Fruit fly (Drosophila melanogaster) whole organism, embryonic: Measurements from ENCODE around the gene Desat1.

Experiments
- Atf3 ChIP-seq: fragments of 200-800 bp; sonication (Bioruptor generic); optimal IDR thresholded peaks from 3 replicates; lab custom pipeline; 2016; ENCODE audit warnings: missing biosample characterization, missing genetic modification characterization
- CG1024 ChIP-seq: fragments of 200-800 bp; sonication (Bioruptor generic); IDR thresholded peaks from 2 replicates; pipeline ENCODE4 v1.3.6; 2022; ENCODE audit warnings: missing biosample characterization, missing genetic modification characterization
- CG10274 ChIP-seq: fragments of 200-800 bp; sonication (Bioruptor generic); optimal IDR thresholded peaks from 3 replicates; lab custom pipeline; 2017; ENCODE audit warnings: missing biosample characterization, mild to moderate bottlenecking, missing genetic modification characterization
- CG10321 ChIP-seq: fragments of 200-800 bp; sonication (Bioruptor generic); IDR thresholded peaks from 2 replicates; pipeline ENCODE4 v1.3.6; 2022; ENCODE audit warnings: missing biosample characterization, missing genetic modification characterization
- CG10462 ChIP-seq: fragments of 200-800 bp; sonication (Bioruptor generic); optimal IDR thresholded peaks from 2 replicates; lab custom pipeline; 2016; ENCODE audit warnings: missing biosample characterization, missing genetic modification characterization
- CG12071 ChIP-seq: fragments of 200-800 bp; sonication (Bioruptor generic); optimal IDR thresholded peaks from 3 replicates; lab custom pipeline; 2018; ENCODE audit warnings: missing biosample characterization, mild to moderate bottlenecking, missing genetic modification characterization
- CG12104 ChIP-seq: fragments of 200-800 bp; sonication (Bioruptor generic); optimal IDR thresholded peaks from 3 replicates; lab custom pipeline; 2016; ENCODE audit warnings: missing biosample characterization, missing genetic modification characterization
- CG12391 ChIP-seq: fragments of 200-800 bp; sonication (Bioruptor generic); optimal IDR thresholded peaks from 3 replicates; lab custom pipeline; 2018; ENCODE audit warnings: missing biosample characterization, mild to moderate bottlenecking, missing genetic modification characterization, moderate library complexity
- CG12659 ChIP-seq: fragments of 200-800 bp; sonication (Bioruptor generic); optimal IDR thresholded peaks from 3 replicates; lab custom pipeline; 2017; ENCODE audit warnings: mild to moderate bottlenecking, missing biosample characterization, missing genetic modification reagents, missing genetic modification characterization
- CG13287 ChIP-seq: fragments of 200-800 bp; sonication (Bioruptor generic); IDR thresholded peaks from 2 replicates; pipeline ENCODE4 v1.3.6; 2022; ENCODE audit warnings: missing biosample characterization, missing genetic modification characterization; ENCODE audit not compliant: partially characterized antibody
- CG15479 ChIP-seq: fragments of 200-800 bp; sonication (Bioruptor generic); optimal IDR thresholded peaks from 3 replicates; lab custom pipeline; 2019; ENCODE audit warnings: missing biosample characterization, mild to moderate bottlenecking, missing genetic modification characterization, moderate library complexity
- CG1832 ChIP-seq: fragments of 200-800 bp; sonication (Bioruptor generic); optimal IDR thresholded peaks from 2 replicates; lab custom pipeline; 2017; ENCODE audit warnings: missing biosample characterization, mild to moderate bottlenecking, missing genetic modification characterization, inconsistent platforms
- CG18599 ChIP-seq: fragments of 200-800 bp; sonication (Bioruptor generic); optimal IDR thresholded peaks from 3 replicates; lab custom pipeline; 2017; ENCODE audit warnings: missing biosample characterization, missing genetic modification characterization, mild to moderate bottlenecking, moderate library complexity, missing genetic modification reagents
- CG18764 ChIP-seq: fragments of 200-800 bp; sonication (Bioruptor generic); optimal IDR thresholded peaks from 3 replicates; lab custom pipeline; 2016; ENCODE audit warnings: missing biosample characterization, missing genetic modification characterization
- CG2889 ChIP-seq: fragments of 200-800 bp; sonication (Bioruptor generic); IDR thresholded peaks from 3 replicates; pipeline ENCODE4 v1.3.6; 2022; ENCODE audit warnings: missing biosample characterization, missing genetic modification characterization
- CG30403 ChIP-seq: fragments of 200-800 bp; sonication (Bioruptor generic); optimal IDR thresholded peaks from 3 replicates; lab custom pipeline; 2016; ENCODE audit warnings: missing biosample characterization, missing genetic modification characterization
- CG3838 ChIP-seq: fragments of 200-800 bp; sonication (Bioruptor generic); optimal IDR thresholded peaks from 3 replicates; lab custom pipeline; 2016; ENCODE audit warnings: missing biosample characterization, missing genetic modification characterization
- CG3847 ChIP-seq: fragments of 200-800 bp; sonication (Bioruptor generic); IDR thresholded peaks from 2 replicates; pipeline ENCODE4 v1.3.6; 2022; ENCODE audit warnings: missing biosample characterization, missing genetic modification characterization
- CG5245 ChIP-seq: fragments of 200-800 bp; sonication (Bioruptor generic); optimal IDR thresholded peaks from 3 replicates; lab custom pipeline; 2016; ENCODE audit warnings: missing biosample characterization, missing genetic modification characterization
- CG6791 ChIP-seq: fragments of 200-800 bp; sonication (Bioruptor generic); IDR thresholded peaks from 3 replicates; pipeline ENCODE4 v1.3.6; 2022; ENCODE audit warnings: missing biosample characterization, missing genetic modification characterization; ENCODE audit not compliant: partially characterized antibody
- CG8478 ChIP-seq: fragments of >200 bp; optimal IDR thresholded peaks from 2 replicates; lab custom pipeline; 2018
- Dip2 ChIP-seq: fragments of 200-800 bp; sonication (Bioruptor generic); IDR thresholded peaks from 2 replicates; pipeline ENCODE4 v1.3.6; 2022; ENCODE audit warnings: missing biosample characterization, missing genetic modification characterization
- E2f2 ChIP-seq: fragments of 200-800 bp; sonication (Bioruptor generic); IDR thresholded peaks from 2 replicates; pipeline ENCODE4 v1.3.6; 2022; ENCODE audit warnings: missing biosample characterization, missing genetic modification characterization
- H2.0 ChIP-seq: fragments of 200-800 bp; sonication (Bioruptor generic); IDR thresholded peaks from 2 replicates; pipeline ENCODE4 v1.3.6; 2022; ENCODE audit warnings: missing biosample characterization, missing genetic modification characterization
- HLH54F ChIP-seq: fragments of 200-800 bp; sonication (Bioruptor generic); optimal IDR thresholded peaks from 3 replicates; lab custom pipeline; 2016; ENCODE audit warnings: missing biosample characterization, missing genetic modification characterization
- Hsf ChIP-seq: fragments of 200-800 bp; sonication (Bioruptor generic); optimal IDR thresholded peaks from 3 replicates; lab custom pipeline; 2016; ENCODE audit warnings: missing biosample characterization, missing genetic modification characterization
- NC2α ChIP-seq: fragments of 200-800 bp; sonication (Bioruptor generic); optimal IDR thresholded peaks from 2 replicates; lab custom pipeline; 2016; ENCODE audit warnings: missing biosample characterization, missing genetic modification characterization
- NC2β ChIP-seq: fragments of 200-800 bp; sonication (Bioruptor generic); optimal IDR thresholded peaks from 2 replicates; lab custom pipeline; 2016; ENCODE audit warnings: missing biosample characterization, missing genetic modification characterization
- Poxn ChIP-seq: fragments of 200-800 bp; sonication (Bioruptor generic); IDR thresholded peaks from 2 replicates; pipeline ENCODE4 v1.3.6; 2022; ENCODE audit warnings: missing biosample characterization, missing genetic modification characterization
- Scr ChIP-seq: fragments of 200-800 bp; sonication (Bioruptor generic); IDR thresholded peaks from 2 replicates; pipeline ENCODE4 v1.3.6; 2022; ENCODE audit warnings: missing biosample characterization, missing genetic modification characterization; ENCODE audit not compliant: partially characterized antibody
- ase ChIP-seq: fragments of 200-800 bp; sonication (Bioruptor generic); IDR thresholded peaks from 3 replicates; pipeline ENCODE4 v1.3.6; 2022; ENCODE audit warnings: missing biosample characterization, missing genetic modification characterization
- ash1 ChIP-seq: fragments of 200-800 bp; sonication (Bioruptor generic); optimal IDR thresholded peaks from 2 replicates; lab custom pipeline; 2018; ENCODE audit warnings: missing biosample characterization, mild to moderate bottlenecking, missing genetic modification characterization
- cas ChIP-seq: fragments of 200-800 bp; sonication (Bioruptor generic); IDR thresholded peaks from 2 replicates; pipeline ENCODE4 v1.3.6; 2022; ENCODE audit warnings: missing biosample characterization, missing genetic modification characterization
- chn ChIP-seq: fragments of 200-800 bp; sonication (Bioruptor generic); optimal IDR thresholded peaks from 2 replicates; lab custom pipeline; 2016; ENCODE audit warnings: missing biosample characterization, missing genetic modification characterization
- ewg ChIP-seq: fragments of 200-800 bp; sonication (Bioruptor generic); optimal IDR thresholded peaks from 3 replicates; lab custom pipeline; 2017; ENCODE audit warnings: mild to moderate bottlenecking, missing biosample characterization, missing genetic modification reagents, missing genetic modification characterization
- ftz-f1 ChIP-seq: fragments of 200-800 bp; sonication (Bioruptor generic); optimal IDR thresholded peaks from 2 replicates; lab custom pipeline; 2016; ENCODE audit warnings: missing biosample characterization, missing genetic modification characterization
- gem ChIP-seq: fragments of 200-800 bp; sonication (Bioruptor generic); optimal IDR thresholded peaks from 2 replicates; lab custom pipeline; 2019; ENCODE audit warnings: missing biosample characterization, mild to moderate bottlenecking, missing genetic modification characterization, moderate library complexity
- hbn ChIP-seq: fragments of 200-800 bp; sonication (Bioruptor generic); IDR thresholded peaks from 2 replicates; pipeline ENCODE4 v1.3.6; 2022; ENCODE audit warnings: missing biosample characterization, missing genetic modification characterization; ENCODE audit not compliant: partially characterized antibody
- kah ChIP-seq: fragments of 200-800 bp; sonication (Bioruptor generic); optimal IDR thresholded peaks from 2 replicates; lab custom pipeline; 2018; ENCODE audit warnings: missing biosample characterization, mild to moderate bottlenecking, missing genetic modification characterization
- kay ChIP-seq: fragments of 200-800 bp; sonication (Bioruptor generic); optimal IDR thresholded peaks from 2 replicates; lab custom pipeline; 2016; ENCODE audit warnings: missing biosample characterization, missing genetic modification characterization
- lilli ChIP-seq: fragments of 200-800 bp; sonication (Bioruptor generic); optimal IDR thresholded peaks from 3 replicates; lab custom pipeline; 2016; ENCODE audit warnings: missing biosample characterization, missing genetic modification characterization
- luna ChIP-seq: fragments of 200-800 bp; sonication (Bioruptor generic); optimal IDR thresholded peaks from 2 replicates; lab custom pipeline; 2016; ENCODE audit warnings: missing biosample characterization, missing genetic modification characterization
- mirr ChIP-seq: fragments of 200-800 bp; sonication (Bioruptor generic); optimal IDR thresholded peaks from 3 replicates; lab custom pipeline; 2018; ENCODE audit warnings: missing biosample characterization, mild to moderate bottlenecking, missing genetic modification characterization
- org-1 ChIP-seq: fragments of 200-800 bp; sonication (Bioruptor generic); optimal IDR thresholded peaks from 2 replicates; lab custom pipeline; 2017; ENCODE audit warnings: missing biosample characterization, missing genetic modification characterization
- pita ChIP-seq: fragments of 200-800 bp; sonication (Bioruptor generic); optimal IDR thresholded peaks from 2 replicates; lab custom pipeline; 2017; ENCODE audit warnings: missing biosample characterization, mild to moderate bottlenecking, missing genetic modification characterization
- run ChIP-seq: fragments of 200-800 bp; sonication (Bioruptor generic); optimal IDR thresholded peaks from 3 replicates; lab custom pipeline; 2018; ENCODE audit warnings: missing biosample characterization, mild to moderate bottlenecking, missing genetic modification characterization
- sima ChIP-seq: fragments of 200-800 bp; sonication (Bioruptor generic); optimal IDR thresholded peaks from 2 replicates; lab custom pipeline; 2016; ENCODE audit warnings: missing biosample characterization, missing genetic modification characterization
- sisA ChIP-seq: fragments of 200-800 bp; sonication (Bioruptor generic); IDR thresholded peaks from 2 replicates; pipeline ENCODE4 v1.3.6; 2022; ENCODE audit warnings: missing biosample characterization, missing genetic modification characterization
- sr ChIP-seq: fragments of 200-800 bp; sonication (Bioruptor generic); IDR thresholded peaks from 3 replicates; pipeline ENCODE4 v1.3.6; 2022; ENCODE audit warnings: missing biosample characterization, missing genetic modification characterization
- zen ChIP-seq: fragments of 200-800 bp; sonication (Bioruptor generic); optimal IDR thresholded peaks from 3 replicates; lab custom pipeline; 2018; ENCODE audit warnings: missing biosample characterization, mild to moderate bottlenecking, missing genetic modification characterization, moderate library complexity

The Desat1 gene

dm6 chr3R:12406235-12407196, 32.9 kb upstream of the Desat1 start, which contains the start of gene CG5167 (continued):
- TF ChIP-seq gem (tag; lab: Kevin White, UChicago) (peak; percentile 78), CG30403 (GFP tag; lab: Kevin White, UChicago) (peak; percentile 34), CG1024 (no peak), NC2β (GFP tag; lab: Kevin White, UChicago) (no peak), chn (GFP tag; lab: Kevin White, UChicago) (no peak), CG6791 (GFP tag; lab: Robert Waterston, UW) (no peak), CG10462 (no peak), cas (GFP tag; lab: Robert Waterston, UW) (no peak), CG13287 (GFP tag; lab: Robert Waterston, UW) (peak; percentile 52; the same call in 1 of the 2 replicates), mirr (GFP tag; lab: Kevin White, UChicago) (peak; percentile 54), NC2α (no peak), luna (GFP tag; lab: Kevin White, UChicago) (peak; percentile 22), zen (tag; lab: Kevin White, UChicago) (peak; percentile 57), H2.0 (GFP tag; lab: Robert Waterston, UW) (no peak), CG15479 (GFP tag; lab: Kevin White, UChicago) (no peak), lilli (GFP tag; lab: Kevin White, UChicago) (peak; percentile 45), CG5245 (GFP tag; lab: Kevin White, UChicago) (no peak), CG10321 (no peak), CG12391 (tag; lab: Kevin White, UChicago) (peak; percentile 72), sisA (no peak), sima (no peak), CG3847 (no peak), ewg (GFP tag; lab: Kevin White, UChicago) (no peak), CG8478 (no peak), HLH54F (GFP tag; lab: Kevin White, UChicago) (no peak), CG1832 (GFP tag; lab: Kevin White, UChicago) (no peak), CG18599 (GFP tag; lab: Kevin White, UChicago) (peak; percentile 67), kay (no peak), hbn (GFP tag; lab: Robert Waterston, UW) (0 out of 2 replicates have a peak, but pooled peaks have one; percentile 17), org-1 (no peak), run (tag; lab: Kevin White, UChicago) (no peak), CG12104 (GFP tag; lab: Kevin White, UChicago) (peak; percentile 36), ase (no peak), ftz-f1 (GFP tag; lab: Kevin White, UChicago) (no peak), Poxn (GFP tag; lab: Robert Waterston, UW) (no peak), ash1 (GFP tag; lab: Kevin White, UChicago) (no peak), CG3838 (no peak), kah (GFP tag; lab: Kevin White, UChicago) (peak; percentile 66), sr (GFP tag; lab: Robert Waterston, UW) (no peak), CG10274 (GFP tag; lab: Kevin White, UChicago) (no peak), Hsf (no peak), Atf3 (GFP tag; lab: Kevin White, UChicago) (no peak), CG18764 (GFP tag; lab: Kevin White, UChicago) (no peak), E2f2 (GFP tag; lab: Robert Waterston, UW) (peak; percentile 50; the same call in 1 of the 2 replicates), CG2889 (GFP tag; lab: Robert Waterston, UW) (no peak), Dip2 (no peak), CG12659 (GFP tag; lab: Kevin White, UChicago) (peak; percentile 20), pita (no peak), CG12071 (no peak), Scr (GFP tag; lab: Robert Waterston, UW) (no peak; the same call in 1 of the 2 replicates)
